Worm (Caenorhabditis elegans) whole organism, mixed stage, embryonic: ENCODE data around the gene nhr-18.

ENCODE experiments used
- bed-3 ChIP-seq: fragments of 200-800 bp; sonication (Bioruptor generic); optimal IDR thresholded peaks from 3 replicates; lab custom pipeline; 2018; ENCODE audit warnings: mild to moderate bottlenecking, missing genetic modification characterization, moderate library complexity, missing compliant biosample characterization
- blmp-1 ChIP-seq: fragments of 150-350 bp; optimal IDR thresholded peaks from 2 replicates; lab custom pipeline; 2014; ENCODE audit warnings: missing biosample characterization, missing genetic modification characterization
- ceh-43 ChIP-seq: fragments of 200-800 bp; sonication (Bioruptor generic); optimal IDR thresholded peaks from 2 replicates; lab custom pipeline; 2018; ENCODE audit warnings: mild to moderate bottlenecking, missing genetic modification characterization, moderate library complexity, missing compliant biosample characterization
- ceh-83 ChIP-seq: fragments of 200-800 bp; sonication (Bioruptor generic); optimal IDR thresholded peaks from 2 replicates; lab custom pipeline; 2018; ENCODE audit warnings: mild to moderate bottlenecking, missing genetic modification characterization, missing compliant biosample characterization
- ces-1 ChIP-seq: fragments of 150-350 bp; optimal IDR thresholded peaks from 2 replicates; lab custom pipeline; 2014; ENCODE audit warnings: missing biosample characterization, missing genetic modification reagents, missing genetic modification characterization
- cnd-1 ChIP-seq: fragments of 200-800 bp; sonication (Bioruptor generic); optimal IDR thresholded peaks from 2 replicates; lab custom pipeline; 2018; ENCODE audit warnings: mild to moderate bottlenecking, missing genetic modification characterization, missing compliant biosample characterization
- drap-1 ChIP-seq: fragments of 200-800 bp; sonication (Bioruptor generic); optimal IDR thresholded peaks from 3 replicates; lab custom pipeline; 2018; ENCODE audit warnings: mild to moderate bottlenecking, missing genetic modification characterization, missing compliant biosample characterization
- elt-1 ChIP-seq: sonication (generic microtip); optimal IDR thresholded peaks from 2 replicates; lab custom pipeline; 2017; ENCODE audit warnings: missing genetic modification characterization, mild to moderate bottlenecking, missing compliant biosample characterization, antibody characterized with exemption, moderate library complexity, borderline replicate concordance; ENCODE audit not compliant: insufficient read depth
- elt-3 ChIP-seq: fragments of 150-350 bp; optimal IDR thresholded peaks from 2 replicates; lab custom pipeline; 2014; ENCODE audit warnings: missing biosample characterization, missing genetic modification characterization
- flh-1 ChIP-seq: fragments of 200-800 bp; sonication (Bioruptor generic); optimal IDR thresholded peaks from 2 replicates; lab custom pipeline; 2018; ENCODE audit warnings: mild to moderate bottlenecking, missing genetic modification characterization, moderate library complexity, missing compliant biosample characterization
- ham-2 ChIP-seq: fragments of 200-800 bp; sonication (Bioruptor generic); optimal IDR thresholded peaks from 2 replicates; lab custom pipeline; 2018; ENCODE audit warnings: mild to moderate bottlenecking, missing genetic modification characterization, missing compliant biosample characterization
- hlh-1 ChIP-seq: fragments of 150-350 bp; optimal IDR thresholded peaks from 2 replicates; lab custom pipeline; 2014; ENCODE audit warnings: missing biosample characterization, missing genetic modification reagents, missing genetic modification characterization
- lin-13 ChIP-seq: fragments of 150-350 bp; optimal IDR thresholded peaks from 2 replicates; lab custom pipeline; 2014; ENCODE audit warnings: missing biosample characterization, missing genetic modification characterization
- lin-32 ChIP-seq: fragments of 200-800 bp; sonication (Bioruptor generic); optimal IDR thresholded peaks from 2 replicates; lab custom pipeline; 2018; ENCODE audit warnings: mild to moderate bottlenecking, missing genetic modification characterization, missing compliant biosample characterization
- mab-5 ChIP-seq: fragments of 150-350 bp; optimal IDR thresholded peaks from 2 replicates; lab custom pipeline; 2014; ENCODE audit warnings: missing biosample characterization, missing genetic modification characterization
- mep-1 ChIP-seq: fragments of 150-350 bp; optimal IDR thresholded peaks from 2 replicates; lab custom pipeline; 2017; ENCODE audit warnings: missing biosample characterization, missing genetic modification reagents, missing genetic modification characterization, inconsistent platforms
- mls-2 ChIP-seq: sonication (generic microtip); optimal IDR thresholded peaks from 2 replicates; lab custom pipeline; 2016; ENCODE audit warnings: mild to moderate bottlenecking, missing genetic modification characterization, moderate library complexity, missing compliant biosample characterization
- nhr-12 ChIP-seq: fragments of 150-350 bp; optimal IDR thresholded peaks from 2 replicates; lab custom pipeline; 2014; ENCODE audit warnings: missing biosample characterization, missing genetic modification characterization
- nhr-2 ChIP-seq: fragments of 150-350 bp; optimal IDR thresholded peaks from 2 replicates; lab custom pipeline; 2014; ENCODE audit warnings: missing biosample characterization, missing genetic modification characterization
- nhr-237 ChIP-seq: fragments of 150-350 bp; optimal IDR thresholded peaks from 2 replicates; lab custom pipeline; 2014; ENCODE audit warnings: missing biosample characterization, missing genetic modification characterization
- nhr-28 ChIP-seq: fragments of 150-350 bp; optimal IDR thresholded peaks from 2 replicates; lab custom pipeline; 2014; ENCODE audit warnings: missing biosample characterization, missing genetic modification characterization
- nhr-76 ChIP-seq: sonication (generic microtip); optimal IDR thresholded peaks from 2 replicates; lab custom pipeline; 2017; ENCODE audit warnings: missing biosample characterization, missing genetic modification characterization
- pha-4 ChIP-seq: fragments of 150-350 bp; optimal IDR thresholded peaks from 2 replicates; lab custom pipeline; 2018; ENCODE audit warnings: missing biosample characterization, missing genetic modification reagents, missing genetic modification characterization
- sem-2 ChIP-seq: fragments of 200-800 bp; sonication (Bioruptor generic); optimal IDR thresholded peaks from 2 replicates; lab custom pipeline; 2018; ENCODE audit warnings: mild to moderate bottlenecking, missing genetic modification characterization, missing compliant biosample characterization
- snpc-4 ChIP-seq: fragments of 150-350 bp; optimal IDR thresholded peaks from 2 replicates; lab custom pipeline; 2014; ENCODE audit warnings: missing biosample characterization, missing genetic modification characterization
- sptf-1 ChIP-seq: sonication (generic microtip); optimal IDR thresholded peaks from 2 replicates; lab custom pipeline; 2017; ENCODE audit warnings: mild to moderate bottlenecking, missing genetic modification characterization, moderate library complexity, missing compliant biosample characterization
- tbx-8 ChIP-seq: fragments of 200-800 bp; sonication (Bioruptor generic); optimal IDR thresholded peaks from 2 replicates; lab custom pipeline; 2018; ENCODE audit warnings: mild to moderate bottlenecking, missing genetic modification characterization, moderate library complexity, missing compliant biosample characterization
- unc-120 ChIP-seq: sonication (generic microtip); optimal IDR thresholded peaks from 2 replicates; lab custom pipeline; 2017; ENCODE audit warnings: missing genetic modification characterization, missing compliant biosample characterization; ENCODE audit not compliant: poor library complexity, severe bottlenecking
- unc-39 ChIP-seq: fragments of 150-350 bp; optimal IDR thresholded peaks from 2 replicates; lab custom pipeline; 2014; ENCODE audit warnings: missing biosample characterization, missing genetic modification characterization
- unc-62 ChIP-seq: fragments of 150-350 bp; optimal IDR thresholded peaks from 2 replicates; lab custom pipeline; 2014; ENCODE audit warnings: missing biosample characterization, missing genetic modification reagents, missing genetic modification characterization
- zip-8 ChIP-seq: fragments of 150-350 bp; optimal IDR thresholded peaks from 2 replicates; lab custom pipeline; 2014; ENCODE audit warnings: missing biosample characterization, missing genetic modification characterization
- ztf-11 ChIP-seq: fragments of 150-350 bp; optimal IDR thresholded peaks from 2 replicates; lab custom pipeline; 2014; ENCODE audit warnings: missing biosample characterization, missing genetic modification characterization

The nhr-18 gene

DNA sequence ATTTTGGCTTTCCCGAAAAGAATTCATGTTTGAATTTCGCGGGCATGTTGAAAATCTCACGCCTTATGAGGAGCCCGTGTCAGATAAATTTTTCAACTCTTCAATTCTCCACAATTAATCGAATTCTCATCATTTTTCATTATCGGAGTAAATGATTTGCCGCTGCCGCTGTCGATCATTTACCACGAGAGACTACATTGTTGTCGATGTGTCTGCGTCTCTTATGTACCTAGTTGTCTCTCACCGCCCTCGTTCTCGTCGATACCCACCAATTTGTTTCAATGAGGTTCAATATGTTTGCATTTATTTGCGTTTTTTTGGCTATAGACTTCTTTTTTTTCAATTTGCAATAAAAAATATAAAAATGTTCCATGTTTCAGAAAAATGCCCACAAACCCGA, 34.9 kb upstream of the nhr-18 start, which contains the start of gene nhr-13:
Gene nhr-13, plus strand, starts transcription at position 369 of the 400 bp plus-strand sequence.
- no peak for TF ChIP-seq unc-39 (tag; lab: Kevin White, UChicago)
- no peak for TF ChIP-seq drap-1
- no peak for TF ChIP-seq ces-1 (GFP tag; lab: Kevin White, UChicago)
- TF ChIP-seq pha-4 (tag; lab: Kevin White, UChicago), result no peak
- no peak for TF ChIP-seq zip-8 (tag; lab: Kevin White, UChicago)
- no peak for TF ChIP-seq elt-1 (tag; lab: Kevin White, UChicago)
- TF ChIP-seq unc-120, result no peak
- no peak for TF ChIP-seq nhr-76 (tag; lab: Kevin White, UChicago)
- TF ChIP-seq, all 35 proteins: peak for 0

DNA sequence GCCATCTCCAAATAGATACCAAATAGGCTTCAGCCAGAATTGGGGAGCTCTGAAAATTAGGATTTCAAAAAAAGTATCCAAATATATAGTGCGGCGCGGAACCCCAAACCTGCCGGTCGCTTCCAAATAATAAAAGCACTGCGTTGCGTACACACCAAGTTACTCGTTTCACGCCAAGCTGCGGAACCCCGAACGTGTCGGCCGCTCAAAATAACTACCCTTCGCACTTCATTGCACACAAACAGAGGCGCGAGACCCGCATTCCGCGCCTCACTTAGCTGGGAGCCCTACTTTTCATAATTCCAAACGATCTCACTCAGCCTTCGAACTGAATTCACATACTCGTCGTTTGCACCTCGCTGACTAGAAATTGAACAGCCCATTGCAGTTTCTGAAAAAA, 27.4 kb upstream of the nhr-18 start:
- no peak for TF ChIP-seq elt-3 (tag; lab: Kevin White, UChicago)
- no peak for TF ChIP-seq sem-2 (GFP tag; lab: Kevin White, UChicago)
- no peak for TF ChIP-seq nhr-76 (tag; lab: Kevin White, UChicago)
- no peak for TF ChIP-seq ces-1 (GFP tag; lab: Kevin White, UChicago)
- no peak for TF ChIP-seq drap-1
- no peak for TF ChIP-seq pha-4 (tag; lab: Kevin White, UChicago)
- no peak for TF ChIP-seq ceh-43
- no peak for TF ChIP-seq cnd-1 (tag; lab: Kevin White, UChicago)
- TF ChIP-seq lin-32 (GFP tag; lab: Kevin White, UChicago), result no peak
- no peak for TF ChIP-seq bed-3 (GFP tag; lab: Kevin White, UChicago)
- TF ChIP-seq elt-1 (tag; lab: Kevin White, UChicago), result no peak
- TF ChIP-seq ham-2, result no peak
- no peak for TF ChIP-seq mls-2
- TF ChIP-seq snpc-4 (tag; lab: Kevin White, UChicago), result no peak
- no peak for TF ChIP-seq lin-13
- no peak for TF ChIP-seq mab-5 (tag; lab: Kevin White, UChicago)
- TF ChIP-seq flh-1 (GFP tag; lab: Kevin White, UChicago), result no peak
- TF ChIP-seq, all 35 proteins: peak for 0

DNA sequence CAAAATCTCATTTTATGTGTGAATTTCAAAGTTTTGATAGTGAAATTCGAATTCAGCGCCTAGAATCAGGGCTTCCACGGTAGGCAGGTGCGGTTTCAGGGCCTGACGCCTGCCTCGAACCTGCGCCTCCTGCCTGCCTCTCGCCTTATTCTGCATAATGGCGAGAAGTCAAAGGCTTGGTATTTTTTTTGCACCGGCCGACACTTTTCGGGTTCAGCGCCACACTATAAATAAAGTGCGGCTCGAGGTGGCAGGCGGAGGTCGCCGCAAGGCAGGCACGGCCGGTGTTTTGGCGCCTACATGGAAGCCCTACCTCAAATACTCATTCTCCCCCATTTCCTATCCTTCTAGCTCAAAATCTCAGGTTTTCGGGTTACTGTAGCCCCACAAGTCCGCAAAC, 26.6 kb upstream of the nhr-18 start:
- TF ChIP-seq mls-2 (no peak), mab-5 (tag; lab: Kevin White, UChicago) (no peak), hlh-1 (tag; lab: Kevin White, UChicago) (no peak), cnd-1 (tag; lab: Kevin White, UChicago) (no peak), nhr-2 (no peak), nhr-28 (no peak), blmp-1 (no peak), bed-3 (GFP tag; lab: Kevin White, UChicago) (no peak)

DNA sequence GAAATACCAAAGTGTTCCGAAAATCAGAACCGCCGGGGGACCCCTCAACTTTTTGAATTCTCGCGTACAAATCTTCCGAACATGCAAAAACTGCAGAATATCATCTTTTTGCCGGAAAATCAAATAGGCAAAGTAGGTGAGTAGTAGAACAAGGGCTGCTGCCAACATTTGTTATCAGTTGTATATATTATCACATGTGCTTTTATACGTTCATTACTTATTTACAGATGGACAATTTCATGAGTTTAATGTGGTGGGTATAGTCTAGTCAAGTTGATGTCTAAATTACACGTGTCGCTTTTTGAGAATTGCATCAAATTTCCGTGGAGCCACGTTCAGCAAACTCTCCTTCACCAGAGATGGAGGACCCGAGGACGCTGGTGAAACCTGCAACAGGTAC, 25.8 kb upstream of the nhr-18 start, which contains the start of gene cyp-32B1:
Gene cyp-32B1, minus strand, starts transcription at position 176 of the 400 bp plus-strand sequence.
- no peak for TF ChIP-seq drap-1
- TF ChIP-seq nhr-12 (tag; lab: Kevin White, UChicago), result no peak
- no peak for TF ChIP-seq lin-32 (GFP tag; lab: Kevin White, UChicago)
- no peak for TF ChIP-seq flh-1 (GFP tag; lab: Kevin White, UChicago)
- no peak for TF ChIP-seq unc-62 (GFP tag; lab: Kevin White, UChicago)
- no peak for TF ChIP-seq unc-39 (tag; lab: Kevin White, UChicago)
- no peak for TF ChIP-seq ces-1 (GFP tag; lab: Kevin White, UChicago)
- TF ChIP-seq zip-8 (tag; lab: Kevin White, UChicago), result no peak
- no peak for TF ChIP-seq nhr-2
- TF ChIP-seq, all 35 proteins: peak for 0

DNA sequence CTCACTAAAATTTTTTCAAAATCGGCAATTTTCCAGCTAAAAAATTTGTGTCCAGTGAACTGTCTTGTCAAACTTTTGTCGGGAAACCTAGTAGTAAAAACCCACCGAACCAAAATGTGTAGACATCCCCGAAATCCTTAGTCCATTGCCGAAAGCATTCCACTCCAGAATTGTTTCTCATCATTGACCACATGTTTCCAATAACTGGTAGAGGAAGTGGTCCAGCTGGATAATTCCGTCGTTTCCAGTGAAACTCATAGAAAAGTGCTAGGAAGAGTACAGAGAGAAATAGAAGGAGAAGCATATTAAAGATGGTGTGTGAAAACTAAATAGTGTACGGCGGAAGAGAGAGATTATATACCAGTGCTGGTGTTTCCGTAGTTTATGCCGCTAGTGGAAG, 22.9 kb upstream of the nhr-18 start, which contains the start of gene cyp-33C12:
Gene cyp-33C12, minus strand, starts transcription at position 321 of the 400 bp plus-strand sequence.
- TF ChIP-seq cnd-1 (tag; lab: Kevin White, UChicago) (no peak), sptf-1 (tag; lab: Kevin White, UChicago) (no peak), ham-2 (no peak), nhr-28 (no peak), ceh-83 (GFP tag; lab: Kevin White, UChicago) (no peak), snpc-4 (tag; lab: Kevin White, UChicago) (no peak), mep-1 (no peak), lin-13 (no peak), pha-4 (tag; lab: Kevin White, UChicago) (no peak)

DNA sequence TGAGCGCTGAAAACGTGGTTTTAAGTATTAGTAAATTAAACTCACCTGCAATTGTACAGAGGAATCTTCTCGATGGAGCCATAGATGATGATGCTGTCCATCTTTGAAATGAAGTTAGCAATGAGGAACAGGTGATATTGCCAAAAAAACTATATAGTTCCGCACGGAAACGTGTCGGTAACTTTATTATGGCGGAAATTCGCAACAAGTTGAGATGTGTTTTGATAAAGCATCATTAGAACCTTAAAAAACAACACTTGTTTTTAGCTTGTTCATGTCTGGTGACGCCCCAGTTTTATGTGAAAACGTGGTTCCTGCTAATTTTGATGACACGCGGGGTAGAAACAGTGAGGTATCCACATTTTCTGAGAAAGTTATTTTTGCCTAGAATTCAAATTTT, 20.8 kb upstream of the nhr-18 start, which contains the start of gene srt-40:
Gene srt-40, minus strand, starts transcription at position 101 of the 400 bp plus-strand sequence.
- TF ChIP-seq ham-2, result no peak
- no peak for TF ChIP-seq sptf-1 (tag; lab: Kevin White, UChicago)
- TF ChIP-seq nhr-76 (tag; lab: Kevin White, UChicago), result no peak
- TF ChIP-seq ces-1 (GFP tag; lab: Kevin White, UChicago), result no peak
- TF ChIP-seq unc-120, result no peak
- no peak for TF ChIP-seq nhr-28
- no peak for TF ChIP-seq ceh-43
- no peak for TF ChIP-seq elt-1 (tag; lab: Kevin White, UChicago)
- TF ChIP-seq sem-2 (GFP tag; lab: Kevin White, UChicago), result no peak
- TF ChIP-seq lin-13, result no peak
- TF ChIP-seq tbx-8 (GFP tag; lab: Kevin White, UChicago), result no peak
- no peak for TF ChIP-seq nhr-237 (tag; lab: Kevin White, UChicago)
- TF ChIP-seq cnd-1 (tag; lab: Kevin White, UChicago), result no peak
- no peak for TF ChIP-seq ceh-83 (GFP tag; lab: Kevin White, UChicago)
- TF ChIP-seq unc-39 (tag; lab: Kevin White, UChicago), result no peak
- TF ChIP-seq ztf-11 (tag; lab: Kevin White, UChicago), result no peak
- no peak for TF ChIP-seq unc-62 (GFP tag; lab: Kevin White, UChicago)
- TF ChIP-seq snpc-4 (tag; lab: Kevin White, UChicago), result no peak
- TF ChIP-seq mls-2, result no peak
- no peak for TF ChIP-seq nhr-2
